Worm (Caenorhabditis elegans): ENCODE results near the gene H04D03.4.
A peak's percentile ranks its signal among the peaks of the same experiment; 100 is the strongest.

Gene H04D03.4

DNA sequence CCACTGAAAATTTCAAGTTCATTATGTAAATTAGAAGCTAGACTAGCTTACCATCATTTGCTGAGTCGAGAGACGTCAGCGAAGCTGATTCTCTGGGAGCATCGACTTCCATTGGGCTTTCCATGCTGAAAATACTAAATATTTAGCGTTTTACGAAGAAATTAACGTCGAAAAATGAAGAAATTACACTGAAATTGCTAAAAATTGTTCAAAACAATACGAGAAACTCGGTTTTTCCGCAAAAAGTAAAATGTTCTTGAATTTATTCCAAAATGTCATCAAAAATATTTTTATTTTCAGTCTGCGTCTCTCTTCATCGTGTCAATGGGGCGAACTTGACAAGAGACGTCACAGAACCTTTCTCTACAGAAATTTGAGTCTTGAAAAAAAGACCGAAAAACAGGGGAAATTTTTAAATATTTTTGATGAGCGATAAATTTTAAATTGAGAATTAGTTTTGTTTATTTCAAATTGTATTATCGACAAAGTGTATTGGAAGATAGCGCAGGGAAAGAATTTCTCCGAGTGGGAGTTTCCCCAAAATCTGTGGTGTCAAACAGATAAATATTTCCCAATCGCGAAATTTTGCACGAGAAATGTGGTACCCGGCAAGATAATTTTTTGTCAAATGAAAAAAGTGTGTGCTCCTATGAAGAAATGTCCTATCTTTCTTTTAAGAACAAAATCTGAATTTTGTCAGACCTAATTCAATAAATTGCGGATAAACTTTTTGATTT, 9.7 kb upstream of the H04D03.4 start, which contains the start of gene ecps-1:
Gene ecps-1 (minus strand): TSS at position 125 of the 737 bp plus-strand sequence.
- TF ChIP-seq ces-1 (GFP tag; optimal IDR thresholded peaks at IDR 0.05) (peak; percentile 85), unc-39 (tag; optimal IDR thresholded peaks at IDR 0.05) (no peak), snpc-4 (tag; optimal IDR thresholded peaks at IDR 0.05) (no peak), ceh-43 (GFP tag; optimal IDR thresholded peaks at IDR 0.05) (no peak), lsy-2 (tag; optimal IDR thresholded peaks at IDR 0.05) (peak; percentile 74), zip-8 (tag; optimal IDR thresholded peaks at IDR 0.05) (no peak), lin-32 (GFP tag; optimal IDR thresholded peaks at IDR 0.05) (no peak), unc-62 (GFP tag; optimal IDR thresholded peaks at IDR 0.05) (no peak), elt-3 (tag; optimal IDR thresholded peaks at IDR 0.05) (no peak), blmp-1 (tag; optimal IDR thresholded peaks at IDR 0.05) (no peak), ztf-11 (tag; optimal IDR thresholded peaks at IDR 0.05) (no peak), drap-1 (GFP tag; optimal IDR thresholded peaks at IDR 0.05) (no peak), flh-1 (GFP tag; optimal IDR thresholded peaks at IDR 0.05) (no peak), mep-1 (tag; optimal IDR thresholded peaks at IDR 0.05) (peak; percentile 98), nhr-28 (tag; optimal IDR thresholded peaks at IDR 0.05) (no peak), nhr-237 (tag; optimal IDR thresholded peaks at IDR 0.05) (peak; percentile 88), nhr-2 (tag; optimal IDR thresholded peaks at IDR 0.05) (peak; percentile 20), nhr-12 (tag; optimal IDR thresholded peaks at IDR 0.05) (no peak), sptf-1 (tag; optimal IDR thresholded peaks at IDR 0.05) (no peak), elt-1 (tag; optimal IDR thresholded peaks at IDR 0.05; ENCODE audit: borderline replicate concordance, insufficient read depth) (no peak), sem-2 (GFP tag; optimal IDR thresholded peaks at IDR 0.05) (no peak), bed-3 (GFP tag; optimal IDR thresholded peaks at IDR 0.05) (no peak), M03D4.4 (tag; optimal IDR thresholded peaks at IDR 0.05) (no peak), hlh-1 (tag; optimal IDR thresholded peaks at IDR 0.05) (no peak), mls-2 (tag; optimal IDR thresholded peaks at IDR 0.05) (no peak), unc-120 (tag; optimal IDR thresholded peaks at IDR 0.05; ENCODE audit: poor library complexity, severe bottlenecking) (no peak), pha-4 (tag; optimal IDR thresholded peaks at IDR 0.05) (peak; percentile 66), mab-5 (tag; optimal IDR thresholded peaks at IDR 0.05) (no peak), tbx-8 (GFP tag; optimal IDR thresholded peaks at IDR 0.05) (no peak), lin-13 (tag; optimal IDR thresholded peaks at IDR 0.05) (peak; percentile 63), ham-2 (GFP tag; optimal IDR thresholded peaks at IDR 0.05) (no peak), cnd-1 (tag; optimal IDR thresholded peaks at IDR 0.05) (peak; percentile 24), ceh-39 (tag; optimal IDR thresholded peaks at IDR 0.05) (peak; percentile 81), ceh-83 (GFP tag; optimal IDR thresholded peaks at IDR 0.05) (no peak), nhr-76 (tag; optimal IDR thresholded peaks at IDR 0.05) (no peak)

- TF ChIP-seq nhr-28 (tag; optimal IDR thresholded peaks at IDR 0.05) (no peak), lin-32 (GFP tag; optimal IDR thresholded peaks at IDR 0.05) (no peak), mls-2 (tag; optimal IDR thresholded peaks at IDR 0.05) (no peak), ceh-83 (GFP tag; optimal IDR thresholded peaks at IDR 0.05) (no peak), hlh-1 (tag; optimal IDR thresholded peaks at IDR 0.05) (no peak), unc-120 (tag; optimal IDR thresholded peaks at IDR 0.05; ENCODE audit: poor library complexity, severe bottlenecking) (no peak), nhr-76 (tag; optimal IDR thresholded peaks at IDR 0.05) (no peak), snpc-4 (tag; optimal IDR thresholded peaks at IDR 0.05) (no peak), elt-1 (tag; optimal IDR thresholded peaks at IDR 0.05; ENCODE audit: borderline replicate concordance, insufficient read depth) (no peak), tbx-8 (GFP tag; optimal IDR thresholded peaks at IDR 0.05) (no peak), sem-2 (GFP tag; optimal IDR thresholded peaks at IDR 0.05) (no peak), M03D4.4 (tag; optimal IDR thresholded peaks at IDR 0.05) (no peak)
Observed at ce11 chrIII:10446730-10447129, 4.2 kb downstream of the H04D03.4 start, which contains the start of gene H04D03.7. TSS of gene H04D03.7 (minus strand) at chrIII:10446830.

ce11 chrIII:10442355-10443140, 8.4 kb downstream of the H04D03.4 start, which contains the start of the genes H04D03.2 and ecps-2:
TSS of gene H04D03.2 (minus strand) at chrIII:10442405.
TSS of gene ecps-2 (plus strand) at chrIII:10443090.
- TF ChIP-seq lin-13 (tag; optimal IDR thresholded peaks at IDR 0.05): no peak
- no peak for TF ChIP-seq flh-1 (GFP tag; optimal IDR thresholded peaks at IDR 0.05)
- no peak for TF ChIP-seq ceh-39 (tag; optimal IDR thresholded peaks at IDR 0.05)
- TF ChIP-seq M03D4.4 (tag; optimal IDR thresholded peaks at IDR 0.05): no peak
- no peak for TF ChIP-seq unc-120 (tag; optimal IDR thresholded peaks at IDR 0.05; ENCODE audit: poor library complexity, severe bottlenecking)
- no peak for TF ChIP-seq nhr-2 (tag; optimal IDR thresholded peaks at IDR 0.05)
- no peak for TF ChIP-seq tbx-8 (GFP tag; optimal IDR thresholded peaks at IDR 0.05)
- no peak for TF ChIP-seq nhr-12 (tag; optimal IDR thresholded peaks at IDR 0.05)
- TF ChIP-seq mls-2 (tag; optimal IDR thresholded peaks at IDR 0.05): no peak
- TF ChIP-seq sptf-1 (tag; optimal IDR thresholded peaks at IDR 0.05): no peak
- no peak for TF ChIP-seq unc-39 (tag; optimal IDR thresholded peaks at IDR 0.05)
- TF ChIP-seq snpc-4 (tag; optimal IDR thresholded peaks at IDR 0.05): no peak
- no peak for TF ChIP-seq nhr-28 (tag; optimal IDR thresholded peaks at IDR 0.05)
- TF ChIP-seq unc-62 (GFP tag; optimal IDR thresholded peaks at IDR 0.05): no peak
